Worm (Caenorhabditis elegans) whole organism, late embryonic: ENCODE results near the gene clec-79.

Source experiments
- ama-1 ChIP-seq: fragments of 150-350 bp; optimal IDR thresholded peaks from 2 replicates; lab custom pipeline; 2014
- nfya-1 ChIP-seq: sonication (generic microtip); optimal IDR thresholded peaks from 2 replicates; lab custom pipeline; 2017; ENCODE audit warnings: missing genetic modification characterization, mild to moderate bottlenecking, missing compliant biosample characterization, antibody characterized with exemption, moderate library complexity
- nhr-232 ChIP-seq: sonication (generic microtip); optimal IDR thresholded peaks from 2 replicates; lab custom pipeline; 2016; ENCODE audit warnings: missing genetic modification characterization, missing compliant biosample characterization
- pha-4 ChIP-seq: fragments of 150-350 bp; optimal IDR thresholded peaks from 2 replicates; lab custom pipeline; 2018; ENCODE audit warnings: missing biosample characterization, missing genetic modification reagents, missing genetic modification characterization
- pqm-1 ChIP-seq: sonication (generic microtip); optimal IDR thresholded peaks from 2 replicates; lab custom pipeline; 2016; ENCODE audit warnings: missing genetic modification characterization, missing compliant biosample characterization
- tbx-2 ChIP-seq: sonication (generic microtip); optimal IDR thresholded peaks from 2 replicates; lab custom pipeline; 2016; ENCODE audit warnings: missing genetic modification characterization, missing compliant biosample characterization

ce11 chrIV:3963498-3963897 lies 9.7 kb upstream of the clec-79 start:
- TF ChIP-seq pqm-1 (tag; lab: Kevin White, UChicago) (no peak), tbx-2 (tag; lab: Kevin White, UChicago) (no peak), pha-4 (tag; lab: Kevin White, UChicago) (no peak), nfya-1 (tag; lab: Kevin White, UChicago) (no peak), nhr-232 (no peak), ama-1 (lab: Kevin White, UChicago) (no peak)
